Worm (Caenorhabditis elegans): ENCODE data around the gene str-172.

DNA sequence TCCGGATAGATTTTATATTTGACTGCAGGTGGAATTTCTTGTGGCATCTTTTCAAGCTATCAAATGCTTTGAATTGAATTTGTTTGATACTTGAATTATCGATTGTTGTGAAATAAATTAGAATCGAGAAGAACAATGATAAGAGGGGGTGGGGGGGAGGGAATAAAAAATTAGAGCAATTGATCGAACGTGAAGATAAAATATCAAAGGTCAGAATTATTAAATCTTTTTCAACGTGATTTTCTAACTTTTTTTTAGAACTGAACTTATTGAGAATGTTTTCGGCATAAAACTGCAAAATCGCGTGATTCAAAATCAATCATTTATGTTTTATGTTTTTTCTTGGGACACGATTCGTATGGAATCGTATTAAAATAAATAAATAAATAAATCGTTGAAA is 40.3 kb downstream of the str-172 start, which contains the start of gene mpz-4:
- TF ChIP-seq W03F9.2 (tag; optimal IDR thresholded peaks at IDR 0.05) (no peak), him-1 (tag; optimal IDR thresholded peaks at IDR 0.05) (no peak), dao-5 (tag; optimal IDR thresholded peaks at IDR 0.05) (no peak)

Data from whole organism, L4/young adult.